Fruit fly (Drosophila melanogaster) whole organism, embryonic: ENCODE data around the gene Lcp65Ac.

Experiments
- BtbVII ChIP-seq: fragments of 200-800 bp; sonication (Bioruptor generic); optimal IDR thresholded peaks from 3 replicates; lab custom pipeline; 2017; ENCODE audit warnings: missing biosample characterization, mild to moderate bottlenecking, missing genetic modification characterization
- C15 ChIP-seq: fragments of 200-800 bp; sonication (Bioruptor generic); IDR thresholded peaks from 3 replicates; pipeline ENCODE4 v1.3.6; 2022; ENCODE audit warnings: missing biosample characterization, missing genetic modification characterization
- CG1024 ChIP-seq: fragments of 200-800 bp; sonication (Bioruptor generic); IDR thresholded peaks from 2 replicates; pipeline ENCODE4 v1.3.6; 2022; ENCODE audit warnings: missing biosample characterization, missing genetic modification characterization
- CG10979 ChIP-seq: fragments of 200-800 bp; sonication (Bioruptor generic); optimal IDR thresholded peaks from 2 replicates; lab custom pipeline; 2018; ENCODE audit warnings: missing biosample characterization, mild to moderate bottlenecking, missing genetic modification characterization, moderate library complexity
- CG11093 ChIP-seq: fragments of 200-800 bp; sonication (Bioruptor generic); IDR thresholded peaks from 3 replicates; pipeline ENCODE4 v1.3.6; 2022; ENCODE audit warnings: missing biosample characterization, missing genetic modification characterization
- CG11696 ChIP-seq: fragments of 200-800 bp; sonication (Bioruptor generic); IDR thresholded peaks from 2 replicates; pipeline ENCODE4 v1.3.6; 2022; ENCODE audit warnings: missing biosample characterization, missing genetic modification characterization
- CG14014 ChIP-seq: fragments of 200-800 bp; sonication (Bioruptor generic); IDR thresholded peaks from 2 replicates; pipeline ENCODE4 v1.3.6; 2022; ENCODE audit warnings: missing biosample characterization, missing genetic modification characterization
- CG14667 ChIP-seq: fragments of 200-800 bp; sonication (Bioruptor generic); IDR thresholded peaks from 2 replicates; pipeline ENCODE4 v1.3.6; 2022; ENCODE audit warnings: missing biosample characterization, missing genetic modification characterization
- CG14860 ChIP-seq: fragments of 200-800 bp; sonication (Bioruptor generic); IDR thresholded peaks from 3 replicates; pipeline ENCODE4 v1.3.6; 2022; ENCODE audit warnings: missing biosample characterization, missing genetic modification characterization; ENCODE audit not compliant: partially characterized antibody
- CG15514 ChIP-seq: fragments of 200-800 bp; sonication (Bioruptor generic); optimal IDR thresholded peaks from 3 replicates; lab custom pipeline; 2017; ENCODE audit warnings: missing biosample characterization, missing genetic modification characterization, mild to moderate bottlenecking, moderate library complexity, missing genetic modification reagents
- CG1647 ChIP-seq: fragments of 200-800 bp; sonication (Bioruptor generic); optimal IDR thresholded peaks from 3 replicates; lab custom pipeline; 2016; ENCODE audit warnings: missing biosample characterization, missing genetic modification characterization
- CG16815 ChIP-seq: fragments of 200-800 bp; sonication (Bioruptor generic); optimal IDR thresholded peaks from 3 replicates; lab custom pipeline; 2017; ENCODE audit warnings: missing biosample characterization, mild to moderate bottlenecking, missing genetic modification characterization
- CG2678 ChIP-seq: fragments of 200-800 bp; sonication (Bioruptor generic); optimal IDR thresholded peaks from 3 replicates; lab custom pipeline; 2019; ENCODE audit warnings: missing biosample characterization, mild to moderate bottlenecking, missing genetic modification characterization, moderate library complexity
- CG2875 ChIP-seq: fragments of 200-800 bp; sonication (Bioruptor generic); optimal IDR thresholded peaks from 2 replicates; lab custom pipeline; 2017; ENCODE audit warnings: missing biosample characterization, mild to moderate bottlenecking, missing genetic modification characterization, missing genetic modification reagents
- CG32767 ChIP-seq: fragments of 200-800 bp; sonication (Bioruptor generic); IDR thresholded peaks from 2 replicates; pipeline ENCODE4 v1.3.6; 2022; ENCODE audit warnings: missing biosample characterization, missing genetic modification characterization
- CG3847 ChIP-seq: fragments of 200-800 bp; sonication (Bioruptor generic); IDR thresholded peaks from 2 replicates; pipeline ENCODE4 v1.3.6; 2022; ENCODE audit warnings: missing biosample characterization, missing genetic modification characterization
- CG4707 ChIP-seq: fragments of 200-800 bp; sonication (Bioruptor generic); optimal IDR thresholded peaks from 2 replicates; lab custom pipeline; 2018; ENCODE audit warnings: missing biosample characterization, mild to moderate bottlenecking, missing genetic modification characterization, moderate library complexity
- CG6791 ChIP-seq: fragments of 200-800 bp; sonication (Bioruptor generic); IDR thresholded peaks from 3 replicates; pipeline ENCODE4 v1.3.6; 2022; ENCODE audit warnings: missing biosample characterization, missing genetic modification characterization; ENCODE audit not compliant: partially characterized antibody
- CG8359 ChIP-seq: fragments of 200-800 bp; sonication (Bioruptor generic); optimal IDR thresholded peaks from 2 replicates; lab custom pipeline; 2017; ENCODE audit warnings: missing biosample characterization, mild to moderate bottlenecking, missing genetic modification characterization, borderline replicate concordance
- CG9727 ChIP-seq: fragments of 200-800 bp; sonication (Bioruptor generic); optimal IDR thresholded peaks from 3 replicates; lab custom pipeline; 2017; ENCODE audit warnings: missing biosample characterization, mild to moderate bottlenecking, missing genetic modification characterization
- CkIIα-i1 ChIP-seq: fragments of 200-800 bp; sonication (Bioruptor generic); IDR thresholded peaks from 2 replicates; pipeline ENCODE4 v1.3.6; 2022; ENCODE audit warnings: missing biosample characterization, missing genetic modification characterization
- Deaf1 ChIP-seq: fragments of 200-800 bp; optimal IDR thresholded peaks from 3 replicates; lab custom pipeline; 2019; ENCODE audit warnings: missing biosample characterization, mild to moderate bottlenecking, missing genetic modification characterization, moderate library complexity
- Eip74EF ChIP-seq, 2 experiments: fragments of 200-800 bp in 1 of 2; fragments of >200 bp in 1 of 2; sonication (Bioruptor generic) in 1 of 2; optimal IDR thresholded peaks; 2 replicates each; lab custom pipeline; 2017 to 2019; ENCODE audit warnings: missing biosample characterization in 2 of 2, missing genetic modification characterization in 2 of 2, mild to moderate bottlenecking in 1 of 2, moderate library complexity in 1 of 2
- GATAe ChIP-seq: fragments of 200-800 bp; sonication (Bioruptor generic); conservative IDR thresholded peaks from 2 replicates; pipeline ENCODE4 v1.3.6; 2022; ENCODE audit warnings: missing biosample characterization, missing genetic modification characterization
- Gsc ChIP-seq: fragments of 200-800 bp; sonication (Bioruptor generic); IDR thresholded peaks from 2 replicates; pipeline ENCODE4 v1.3.6; 2022; ENCODE audit warnings: missing biosample characterization, missing genetic modification characterization
- HLH4C ChIP-seq: fragments of 200-800 bp; sonication (Bioruptor generic); IDR thresholded peaks from 3 replicates; pipeline ENCODE4 v1.3.6; 2022; ENCODE audit warnings: missing biosample characterization, missing genetic modification characterization; ENCODE audit not compliant: partially characterized antibody
- HmgD ChIP-seq: fragments of 200-800 bp; sonication (Bioruptor generic); optimal IDR thresholded peaks from 3 replicates; lab custom pipeline; 2016; ENCODE audit warnings: missing biosample characterization, missing genetic modification characterization
- Hr3 ChIP-seq: fragments of 200-800 bp; sonication (Bioruptor generic); optimal IDR thresholded peaks from 3 replicates; lab custom pipeline; 2016; ENCODE audit warnings: missing biosample characterization, missing genetic modification characterization
- Kr ChIP-seq: fragments of 200-800 bp; sonication (Bioruptor generic); optimal IDR thresholded peaks from 2 replicates; lab custom pipeline; 2017; ENCODE audit warnings: missing biosample characterization, mild to moderate bottlenecking, missing genetic modification characterization
- NC2α ChIP-seq: fragments of 200-800 bp; sonication (Bioruptor generic); optimal IDR thresholded peaks from 2 replicates; lab custom pipeline; 2016; ENCODE audit warnings: missing biosample characterization, missing genetic modification characterization
- Nf-YB ChIP-seq: fragments of 200-800 bp; sonication (Bioruptor generic); optimal IDR thresholded peaks from 3 replicates; lab custom pipeline; 2019; ENCODE audit warnings: missing biosample characterization, mild to moderate bottlenecking, missing genetic modification characterization, moderate library complexity
- NfI ChIP-seq: fragments of 200-800 bp; sonication (Bioruptor generic); optimal IDR thresholded peaks from 3 replicates; lab custom pipeline; 2018; ENCODE audit warnings: missing biosample characterization, mild to moderate bottlenecking, missing genetic modification characterization, moderate library complexity
- Side ChIP-seq: fragments of 200-800 bp; sonication (Bioruptor generic); optimal IDR thresholded peaks from 2 replicates; lab custom pipeline; 2016; ENCODE audit warnings: missing biosample characterization, missing genetic modification characterization
- Stat92E ChIP-seq, 3 experiments: fragments of >200 bp in 2 of 3; fragments of 200-800 bp in 1 of 3; sonication (Bioruptor generic) in 1 of 3; optimal IDR thresholded peaks; 2 replicates each; lab custom pipeline; 2017 to 2019; ENCODE audit warnings: missing biosample characterization in 3 of 3, missing genetic modification characterization in 3 of 3, mild to moderate bottlenecking in 1 of 3, moderate library complexity in 1 of 3
- aop ChIP-seq: fragments of 200-800 bp; sonication (Bioruptor generic); IDR thresholded peaks from 2 replicates; pipeline ENCODE4 v1.3.6; 2022; ENCODE audit warnings: missing biosample characterization, missing genetic modification characterization
- bab2 ChIP-seq: fragments of 200-800 bp; sonication (Bioruptor generic); optimal IDR thresholded peaks from 2 replicates; lab custom pipeline; 2016; ENCODE audit warnings: missing biosample characterization, missing genetic modification characterization
- dati ChIP-seq: fragments of 200-800 bp; sonication (Bioruptor generic); IDR thresholded peaks from 2 replicates; pipeline ENCODE4 v1.3.6; 2022; ENCODE audit warnings: missing biosample characterization, missing genetic modification characterization
- gt ChIP-seq: fragments of 200-800 bp; sonication (Bioruptor generic); IDR thresholded peaks from 2 replicates; pipeline ENCODE4 v1.3.6; 2022; ENCODE audit warnings: missing biosample characterization, missing genetic modification characterization
- lmd ChIP-seq: fragments of 200-800 bp; sonication (Bioruptor generic); IDR thresholded peaks from 2 replicates; pipeline ENCODE4 v1.3.6; 2022; ENCODE audit warnings: missing biosample characterization, missing genetic modification characterization
- pho ChIP-seq: fragments of 200-800 bp; sonication (Bioruptor generic); optimal IDR thresholded peaks from 2 replicates; lab custom pipeline; 2016; ENCODE audit warnings: missing biosample characterization, missing genetic modification characterization
- pum ChIP-seq: fragments of 200-800 bp; sonication (Bioruptor generic); optimal IDR thresholded peaks from 2 replicates; lab custom pipeline; 2016; ENCODE audit warnings: missing biosample characterization, missing genetic modification characterization
- sc ChIP-seq, 3 experiments: fragments of >200 bp in 2 of 3; fragments of 200-800 bp in 1 of 3; sonication (Bioruptor generic) in 1 of 3; optimal IDR thresholded peaks; 2 replicates in 2 of 3; 3 replicates in 1 of 3; lab custom pipeline; 2017; ENCODE audit warnings: mild to moderate bottlenecking in 1 of 3, missing biosample characterization in 1 of 3, missing genetic modification characterization in 1 of 3, missing genetic modification reagents in 1 of 3
- sd ChIP-seq: fragments of 200-800 bp; sonication (Bioruptor generic); optimal IDR thresholded peaks from 3 replicates; lab custom pipeline; 2018; ENCODE audit warnings: missing biosample characterization, mild to moderate bottlenecking, missing genetic modification characterization, moderate library complexity
- sens-2 ChIP-seq: fragments of 200-800 bp; sonication (Bioruptor generic); IDR thresholded peaks from 2 replicates; pipeline ENCODE4 v1.3.6; 2022; ENCODE audit warnings: missing biosample characterization, missing genetic modification characterization
- shn ChIP-seq: fragments of 200-800 bp; sonication (Bioruptor generic); optimal IDR thresholded peaks from 3 replicates; lab custom pipeline; 2016; ENCODE audit warnings: missing biosample characterization, missing genetic modification characterization
- sim ChIP-seq: fragments of 200-800 bp; sonication (Bioruptor generic); IDR thresholded peaks from 2 replicates; pipeline ENCODE4 v1.3.6; 2022; ENCODE audit warnings: missing biosample characterization, missing genetic modification characterization
- tgo ChIP-seq: fragments of 200-800 bp; sonication (Bioruptor generic); IDR thresholded peaks from 3 replicates; pipeline ENCODE4 v1.3.6; 2022; ENCODE audit warnings: missing biosample characterization, missing genetic modification characterization
- vfl ChIP-seq: fragments of 200-800 bp; sonication (Bioruptor generic); optimal IDR thresholded peaks from 2 replicates; lab custom pipeline; 2016; ENCODE audit warnings: missing biosample characterization, missing genetic modification characterization
- wdn ChIP-seq: fragments of 200-800 bp; sonication (Bioruptor generic); IDR thresholded peaks from 2 replicates; pipeline ENCODE4 v1.3.6; 2022; ENCODE audit warnings: missing biosample characterization, missing genetic modification characterization

Gene Lcp65Ac

DNA sequence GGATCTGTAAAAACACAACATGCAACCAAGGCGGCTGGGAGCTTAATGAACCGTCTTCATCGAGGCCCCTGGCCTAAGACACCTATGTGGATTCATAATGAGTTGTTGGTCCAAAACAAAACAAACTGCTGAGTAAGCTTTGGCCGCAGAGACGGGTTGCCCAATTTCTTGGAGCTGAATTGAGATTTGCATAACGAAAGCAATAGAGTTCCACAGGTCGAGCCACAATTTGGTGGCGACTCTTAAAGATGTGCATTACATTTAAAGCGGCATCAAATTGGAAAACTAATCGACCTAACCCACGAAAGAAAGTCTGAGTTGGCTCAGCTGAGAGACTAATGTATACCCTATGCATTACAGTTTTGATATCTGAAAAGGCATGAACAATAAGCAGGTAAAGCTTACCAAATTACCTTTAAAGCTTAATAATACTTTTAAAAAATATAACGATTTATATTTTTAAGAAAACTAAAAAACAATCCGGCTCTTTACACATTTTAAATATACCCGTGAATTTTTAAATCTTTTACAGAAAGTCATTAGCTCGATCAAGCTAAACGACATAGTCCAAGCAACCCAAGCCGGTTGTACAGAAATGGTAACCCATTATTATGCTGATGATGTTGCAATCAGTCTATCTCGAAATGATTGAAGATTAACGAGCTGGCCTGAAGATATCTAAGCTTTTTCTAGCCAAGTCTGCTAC is 12.9 kb downstream of the Lcp65Ac start, which contains the start of gene CG13297 (continued):
- TF ChIP-seq CG1024 (GFP tag; lab: Robert Waterston, UW) (no peak), CG15514 (no peak), Hr3 (GFP tag; lab: Kevin White, UChicago) (peak; percentile 10), CG11696 (GFP tag; lab: Robert Waterston, UW) (no peak), GATAe (GFP tag; lab: Robert Waterston, UW) (no peak), tgo (GFP tag; lab: Robert Waterston, UW) (peak; percentile 60; the same call in 2 of the 3 replicates), sd (tag; lab: Kevin White, UChicago) (peak; percentile 5), Deaf1 (tag; lab: Kevin White, UChicago) (peak; percentile 22), sim (GFP tag; lab: Robert Waterston, UW) (no peak), CG2875 (no peak), CG4707 (GFP tag; lab: Kevin White, UChicago) (no peak), CG11093 (GFP tag; lab: Robert Waterston, UW) (peak; percentile 62; the same call in 2 of the 3 replicates), BtbVII (GFP tag; lab: Kevin White, UChicago) (no peak), sc (optimal IDR thresholded peaks at IDR 0.05; lab: Kevin White, UChicago) (no peak), sc (GFP tag; optimal IDR thresholded peaks at IDR 0.05; lab: Kevin White, UChicago) (no peak), sens-2 (GFP tag; lab: Robert Waterston, UW) (no peak), pho (GFP tag; lab: Kevin White, UChicago) (no peak), NfI (GFP tag; lab: Kevin White, UChicago) (peak; percentile 43), CG10979 (tag; lab: Kevin White, UChicago) (peak; percentile 56), wdn (GFP tag; lab: Robert Waterston, UW) (no peak), Gsc (GFP tag; lab: Robert Waterston, UW) (no peak), CG8359 (no peak), gt (GFP tag; lab: Robert Waterston, UW) (no peak), dati (GFP tag; lab: Robert Waterston, UW) (no peak), CG14667 (GFP tag; lab: Robert Waterston, UW) (no peak), HmgD (GFP tag; lab: Kevin White, UChicago) (no peak), CG6791 (GFP tag; lab: Robert Waterston, UW) (no peak), CG1647 (GFP tag; lab: Kevin White, UChicago) (no peak), bab2 (GFP tag; lab: Kevin White, UChicago) (no peak), aop (GFP tag; lab: Robert Waterston, UW) (no peak), CG9727 (no peak), Eip74EF (GFP tag; optimal IDR thresholded peaks at IDR 0.05; lab: Kevin White, UChicago) (peak in 1 of 2 experiments; percentile 72), CkIIα-i1 (no peak), CG2678 (tag; lab: Kevin White, UChicago) (peak; percentile 79), Stat92E (GFP tag; optimal IDR thresholded peaks at IDR 0.05; lab: Kevin White, UChicago) (no peak), Kr (no peak), Nf-YB (no peak), shn (GFP tag; lab: Kevin White, UChicago) (no peak), HLH4C (GFP tag; lab: Robert Waterston, UW) (no peak), lmd (GFP tag; lab: Robert Waterston, UW) (peak; percentile 50; the same call in 1 of the 2 replicates), Side (no peak), NC2α (GFP tag; lab: Kevin White, UChicago) (no peak), C15 (GFP tag; lab: Robert Waterston, UW) (no peak), vfl (GFP tag; lab: Kevin White, UChicago) (no peak), pum (GFP tag; lab: Kevin White, UChicago) (no peak), CG3847 (GFP tag; lab: Robert Waterston, UW) (no peak), CG14860 (GFP tag; lab: Robert Waterston, UW) (no peak), CG16815 (GFP tag; lab: Kevin White, UChicago) (no peak), CG32767 (GFP tag; lab: Robert Waterston, UW) (peak; percentile 69; the same call in 1 of the 2 replicates), CG14014 (GFP tag; lab: Robert Waterston, UW) (peak; percentile 25; the same call in 1 of the 2 replicates)
